Fruit fly (Drosophila melanogaster): ENCODE results near the gene CG43844.

CG43844 gene

DNA sequence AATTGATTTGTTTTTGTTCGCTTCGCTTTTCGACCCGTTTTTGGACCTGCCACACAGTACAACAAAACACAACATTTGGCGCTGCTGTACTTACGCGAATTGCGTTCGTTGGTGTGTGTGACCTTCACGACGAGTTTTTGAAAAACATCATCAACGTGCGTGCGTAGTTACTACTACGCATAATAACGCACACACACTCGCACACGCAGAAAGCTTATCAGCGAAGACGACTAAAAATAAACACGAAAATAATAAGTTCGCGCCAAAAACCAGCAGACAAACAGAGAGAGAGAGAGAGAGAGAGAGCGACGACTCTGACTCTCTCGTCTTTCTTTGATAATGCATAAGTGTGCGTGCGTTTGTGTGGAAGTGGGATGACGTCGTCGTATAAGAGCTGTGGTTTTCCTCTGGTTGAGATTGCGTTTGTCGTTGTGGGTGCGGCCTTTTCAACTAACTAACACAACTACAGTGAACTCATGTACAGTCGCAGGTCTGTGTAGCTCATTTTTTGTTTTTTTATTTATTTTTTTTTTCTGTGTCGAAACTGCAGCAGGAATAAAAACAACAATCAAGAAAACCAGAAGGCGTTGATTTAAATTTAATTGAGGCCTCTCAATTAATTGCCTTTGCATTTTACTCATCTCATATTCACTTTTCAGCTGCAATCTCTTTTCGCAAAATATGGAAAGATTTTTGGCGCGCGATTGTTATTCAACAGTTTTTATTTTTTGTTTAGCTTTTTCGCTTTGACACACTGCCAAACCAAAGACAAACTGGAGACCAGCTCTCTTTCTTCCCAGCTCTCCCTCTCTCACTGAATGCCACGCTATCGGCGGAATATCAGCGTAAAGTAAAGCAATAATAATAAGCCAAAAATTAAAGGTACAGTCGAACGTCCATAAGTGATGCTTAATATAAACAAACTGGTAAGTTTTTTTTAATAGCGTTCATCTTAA lies 35.4 kb upstream of the CG43844 start (continued):
- TF ChIP-seq CG2120 (GFP tag; optimal IDR thresholded peaks at IDR 0.05), result peak; percentile 18

DNA sequence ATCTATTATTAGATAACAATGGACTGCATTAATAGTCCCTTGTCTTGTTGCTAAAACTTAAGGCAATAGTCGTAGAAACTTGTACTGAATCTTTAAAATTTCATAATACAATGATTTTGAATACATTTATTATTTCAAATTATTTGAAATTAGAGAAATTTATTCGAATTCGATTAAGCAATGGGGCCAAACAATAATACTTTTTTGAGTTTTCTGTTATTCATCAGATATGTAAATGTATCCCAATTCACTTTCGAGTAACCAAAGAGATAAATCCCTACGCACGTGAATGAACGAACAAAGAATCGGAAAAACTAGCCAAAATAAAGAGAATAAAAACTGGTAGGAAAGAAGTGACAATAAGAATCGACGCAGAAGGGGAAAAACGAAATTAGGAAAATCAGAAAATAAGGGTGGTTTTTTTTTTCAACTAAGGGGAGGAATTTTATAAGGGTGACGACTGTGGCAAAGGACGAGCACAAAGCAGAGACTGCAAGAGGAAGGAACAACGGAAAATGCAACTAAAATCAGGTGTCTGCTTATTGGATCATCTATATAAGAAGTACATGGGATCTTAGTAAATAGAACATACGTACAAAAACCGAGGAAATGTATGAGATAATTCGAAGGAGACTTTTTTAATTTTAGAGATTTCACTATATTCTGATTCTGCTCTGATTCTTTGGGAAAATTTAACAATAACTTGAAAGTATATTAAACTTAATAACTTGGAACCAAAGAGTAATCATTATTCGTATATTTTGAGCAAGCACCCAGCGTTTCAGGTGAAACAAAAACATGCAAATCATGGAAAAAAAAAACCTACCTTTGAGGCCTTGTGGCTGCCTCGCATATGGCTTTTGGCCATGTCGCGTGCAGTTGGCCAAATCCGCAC lies 34.5 kb upstream of the CG43844 start:
- peak; percentile 54 for TF ChIP-seq sqz (GFP tag; optimal IDR thresholded peaks at IDR 0.05)
- no peak for TF ChIP-seq CG14667 (GFP tag; IDR thresholded peaks at IDR 0.05)
- TF ChIP-seq D (optimal IDR thresholded peaks at IDR 0.05), result no peak
- no peak for TF ChIP-seq D (GFP tag; optimal IDR thresholded peaks at IDR 0.05)
- TF ChIP-seq grau (tag; optimal IDR thresholded peaks at IDR 0.05), result peak; percentile 21
- no peak for TF ChIP-seq Ets97D (GFP tag; optimal IDR thresholded peaks at IDR 0.05)
- peak; percentile 2 for TF ChIP-seq CG8924 (tag; optimal IDR thresholded peaks at IDR 0.05)
- TF ChIP-seq Hr51 (GFP tag; optimal IDR thresholded peaks at IDR 0.05), result peak in 1 of 2 experiments; percentile 28
- peak; percentile 1 for TF ChIP-seq Blimp-1 (GFP tag; optimal IDR thresholded peaks at IDR 0.05)
- TF ChIP-seq pros (GFP tag; optimal IDR thresholded peaks at IDR 0.05), result peak; percentile 88
- TF ChIP-seq nom (GFP tag; optimal IDR thresholded peaks at IDR 0.05), result no peak
- TF ChIP-seq Elba2 (GFP tag; optimal IDR thresholded peaks at IDR 0.05), result peak; percentile 76
- TF ChIP-seq psq (GFP tag; optimal IDR thresholded peaks at IDR 0.05), result peak; percentile 79
- peak; percentile 73 for TF ChIP-seq D19A (tag; optimal IDR thresholded peaks at IDR 0.05)
- peak; percentile 19 for TF ChIP-seq CG10431 (GFP tag; optimal IDR thresholded peaks at IDR 0.05)
- TF ChIP-seq insv (GFP tag; optimal IDR thresholded peaks at IDR 0.05), result peak in 1 of 2 experiments; percentile 51
- TF ChIP-seq sens (GFP tag), result peak; percentile 75
- peak; percentile 27 for TF ChIP-seq chm (GFP tag; IDR thresholded peaks at IDR 0.05)

DNA sequence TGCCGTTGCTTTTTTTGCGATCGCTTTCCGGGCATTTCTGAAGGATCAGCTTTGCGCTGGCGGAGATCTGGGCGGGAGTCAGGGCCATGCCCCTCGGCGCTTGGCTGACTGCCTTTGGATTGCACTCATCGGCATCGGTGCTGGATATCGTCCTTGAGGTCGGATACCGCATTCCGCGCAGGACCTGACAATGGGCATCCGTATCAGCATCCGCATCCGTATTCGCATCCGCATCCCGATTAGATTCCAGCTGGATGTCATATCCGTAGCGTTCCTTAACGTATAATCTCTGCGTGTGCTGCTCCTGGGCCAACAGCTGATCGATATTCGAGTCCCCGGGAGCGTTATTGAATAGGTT lies 33.9 kb upstream of the CG43844 start:
- TF ChIP-seq cas (GFP tag; IDR thresholded peaks at IDR 0.05) (no peak), Xrp1 (GFP tag; IDR thresholded peaks at IDR 0.05) (no peak), tin (GFP tag; optimal IDR thresholded peaks at IDR 0.05) (no peak), CG12236 (GFP tag; optimal IDR thresholded peaks at IDR 0.05) (no peak), HLH4C (GFP tag; IDR thresholded peaks at IDR 0.05; ENCODE audit: partially characterized antibody) (no peak), sim (GFP tag; IDR thresholded peaks at IDR 0.05) (peak; percentile 20; the same call in 1 of the 2 replicates), grau (tag; optimal IDR thresholded peaks at IDR 0.05) (no peak), CG14710 (tag; optimal IDR thresholded peaks at IDR 0.05) (no peak), hbn (GFP tag; IDR thresholded peaks at IDR 0.05; ENCODE audit: partially characterized antibody) (no peak), CG42726 (GFP tag; IDR thresholded peaks at IDR 0.05; ENCODE audit: partially characterized antibody) (no peak), B-H2 (GFP tag; optimal IDR thresholded peaks at IDR 0.05) (no peak), ara (GFP tag; IDR thresholded peaks at IDR 0.05) (peak; percentile 32; the same call in 1 of the 2 replicates), CrebB (tag; optimal IDR thresholded peaks at IDR 0.05) (no peak), CG11456 (GFP tag; IDR thresholded peaks at IDR 0.05) (no peak), unc-4 (GFP tag; IDR thresholded peaks at IDR 0.05; ENCODE audit: partially characterized antibody) (no peak), CG1603 (tag; optimal IDR thresholded peaks at IDR 0.05) (no peak), onecut (GFP tag; IDR thresholded peaks at IDR 0.05) (no peak), Opbp (GFP tag; IDR thresholded peaks at IDR 0.05; ENCODE audit: partially characterized antibody) (peak; percentile 33; the same call in 1 of the 3 replicates), dmrt99B (tag; optimal IDR thresholded peaks at IDR 0.05) (no peak), kni (GFP tag; optimal IDR thresholded peaks at IDR 0.05) (no peak), CG9817 (tag; optimal IDR thresholded peaks at IDR 0.05) (no peak), CG17328 (GFP tag; IDR thresholded peaks at IDR 0.05) (no peak), Ssrp (tag; optimal IDR thresholded peaks at IDR 0.05) (no peak), inv (GFP tag; IDR thresholded peaks at IDR 0.05; ENCODE audit: partially characterized antibody) (no peak), NC2β (GFP tag; optimal IDR thresholded peaks at IDR 0.05) (no peak), mirr (GFP tag; optimal IDR thresholded peaks at IDR 0.05) (no peak)

Measured in whole organism, embryonic.